Fruit fly (Drosophila melanogaster) whole organism, wandering third instar larva: ENCODE results near the gene CG1640.

Experiments used
- Abd-B ChIP-seq: fragments of >200 bp; optimal IDR thresholded peaks from 2 replicates; lab custom pipeline; 2017; ENCODE audit warnings: missing biosample characterization, missing genetic modification characterization
- CG32264 ChIP-seq: fragments of 200-800 bp; sonication (Bioruptor generic); optimal IDR thresholded peaks from 2 replicates; lab custom pipeline; 2016; ENCODE audit warnings: missing biosample characterization, missing genetic modification characterization
- CG9705 ChIP-seq: fragments of 200-800 bp; sonication (Bioruptor generic); optimal IDR thresholded peaks from 2 replicates; lab custom pipeline; 2018; ENCODE audit warnings: missing biosample characterization, mild to moderate bottlenecking, missing genetic modification characterization
- CrebA ChIP-seq: fragments of 200-800 bp; sonication (Bioruptor generic); optimal IDR thresholded peaks from 2 replicates; lab custom pipeline; 2016; ENCODE audit warnings: missing biosample characterization, mild to moderate bottlenecking, missing genetic modification characterization, borderline replicate concordance
- Dfd ChIP-seq: fragments of >200 bp; optimal IDR thresholded peaks from 2 replicates; lab custom pipeline; 2017; ENCODE audit warnings: missing biosample characterization, missing genetic modification characterization
- Dif ChIP-seq: fragments of 200-275, 200-300 bp; sonication (Bioruptor generic); optimal IDR thresholded peaks from 2 replicates; lab custom pipeline; 2018; ENCODE audit warnings: missing biosample characterization, missing genetic modification characterization; ENCODE audit not compliant: partially characterized antibody
- GATAd ChIP-seq: sonication (Bioruptor generic); optimal IDR thresholded peaks from 2 replicates; lab custom pipeline; 2016; ENCODE audit warnings: missing biosample characterization, missing genetic modification characterization
- HLH106 ChIP-seq: fragments of 200-800 bp; optimal IDR thresholded peaks from 3 replicates; lab custom pipeline; 2019; ENCODE audit warnings: missing biosample characterization, mild to moderate bottlenecking, missing genetic modification characterization, moderate library complexity
- Hnf4 ChIP-seq: fragments of 200-800 bp; sonication (Bioruptor generic); optimal IDR thresholded peaks from 2 replicates; lab custom pipeline; 2016; ENCODE audit warnings: missing biosample characterization, mild to moderate bottlenecking, missing genetic modification characterization
- Hr78 ChIP-seq: fragments of >200 bp; optimal IDR thresholded peaks from 2 replicates; lab custom pipeline; 2017; ENCODE audit warnings: missing biosample characterization, missing genetic modification characterization
- Hr83 ChIP-seq: fragments of 200-300 bp; sonication (Bioruptor generic); optimal IDR thresholded peaks from 2 replicates; lab custom pipeline; 2016; ENCODE audit warnings: missing biosample characterization, mild to moderate bottlenecking, missing genetic modification characterization, moderate library complexity; ENCODE audit not compliant: poor library complexity, severe bottlenecking
- Jra ChIP-seq: sonication (Bioruptor generic); optimal IDR thresholded peaks from 2 replicates; lab custom pipeline; 2016; ENCODE audit warnings: missing biosample characterization, missing genetic modification characterization
- Mio ChIP-seq: sonication (Bioruptor generic); optimal IDR thresholded peaks from 2 replicates; lab custom pipeline; 2016; ENCODE audit warnings: missing biosample characterization, missing genetic modification characterization
- Myc ChIP-seq: fragments of >200 bp; optimal IDR thresholded peaks from 2 replicates; lab custom pipeline; 2017
- N ChIP-seq: fragments of >200 bp; optimal IDR thresholded peaks from 2 replicates; lab custom pipeline; 2018; ENCODE audit warnings: missing biosample characterization, missing external identifiers, missing genetic modification characterization
- OdsH ChIP-seq: fragments of 200-800 bp; sonication (Bioruptor generic); optimal IDR thresholded peaks from 2 replicates; lab custom pipeline; 2016; ENCODE audit warnings: missing biosample characterization, mild to moderate bottlenecking, missing genetic modification characterization
- Rel ChIP-seq, 2 experiments: fragments of 200-800 bp; sonication (Bioruptor generic) in 1 of 2; optimal IDR thresholded peaks; 2 replicates in 1 of 2; 3 replicates in 1 of 2; lab custom pipeline; 2016 to 2019; ENCODE audit warnings: mild to moderate bottlenecking in 2 of 2, missing biosample characterization in 2 of 2, missing genetic modification characterization in 2 of 2, moderate library complexity in 1 of 2
- Sp1 ChIP-seq: fragments of 200-800 bp; sonication (Bioruptor generic); optimal IDR thresholded peaks from 3 replicates; lab custom pipeline; 2019; ENCODE audit warnings: missing biosample characterization, mild to moderate bottlenecking, missing genetic modification characterization, moderate library complexity
- Vsx2 ChIP-seq: fragments of 200-300, 225-300 bp; sonication (Bioruptor generic); optimal IDR thresholded peaks from 2 replicates; lab custom pipeline; 2018; ENCODE audit warnings: missing biosample characterization, missing genetic modification characterization; ENCODE audit not compliant: partially characterized antibody
- br ChIP-seq: fragments of 200-800 bp; sonication (Bioruptor generic); optimal IDR thresholded peaks from 2 replicates; lab custom pipeline; 2016; ENCODE audit warnings: missing biosample characterization, missing genetic modification characterization
- brk ChIP-seq: fragments of 200-800 bp; sonication (Bioruptor generic); optimal IDR thresholded peaks from 2 replicates; lab custom pipeline; 2016; ENCODE audit warnings: missing biosample characterization, mild to moderate bottlenecking, missing genetic modification characterization
- dl ChIP-seq, 2 experiments: fragments of 175-275, 200-275 bp in 1 of 2; fragments of 200-275 bp in 1 of 2; sonication (Bioruptor generic); optimal IDR thresholded peaks; lab custom pipeline; 2018; ENCODE audit warnings: mild to moderate bottlenecking in 2 of 2, missing biosample characterization in 2 of 2, missing genetic modification characterization in 2 of 2, moderate library complexity in 2 of 2; ENCODE audit not compliant: partially characterized antibody in 2 of 2, insufficient read depth in 1 of 2
- dmrt93B ChIP-seq: fragments of 200-800 bp; sonication (Bioruptor generic); optimal IDR thresholded peaks from 2 replicates; lab custom pipeline; 2018; ENCODE audit warnings: missing biosample characterization, mild to moderate bottlenecking, missing genetic modification characterization
- dsf ChIP-seq: sonication (Bioruptor generic); optimal IDR thresholded peaks from 2 replicates; lab custom pipeline; 2016; ENCODE audit warnings: missing biosample characterization, missing genetic modification characterization, borderline replicate concordance
- ey ChIP-seq: fragments of 200-800 bp; sonication (Bioruptor generic); optimal IDR thresholded peaks from 2 replicates; lab custom pipeline; 2016; ENCODE audit warnings: missing biosample characterization, missing genetic modification characterization
- foxo ChIP-seq, 2 experiments: fragments of 200-800 bp; sonication (Bioruptor generic); optimal IDR thresholded peaks; 2 replicates in 1 of 2; 3 replicates in 1 of 2; lab custom pipeline; 2016 to 2017; ENCODE audit warnings: missing biosample characterization in 2 of 2, missing genetic modification characterization in 2 of 2
- fru ChIP-seq: fragments of 200-800 bp; sonication (Bioruptor generic); optimal IDR thresholded peaks from 3 replicates; lab custom pipeline; 2016; ENCODE audit warnings: missing biosample characterization, mild to moderate bottlenecking, missing genetic modification characterization
- h ChIP-seq: fragments of 200-800 bp; sonication (Bioruptor generic); optimal IDR thresholded peaks from 3 replicates; lab custom pipeline; 2016; ENCODE audit warnings: missing biosample characterization, mild to moderate bottlenecking, missing genetic modification characterization
- jim ChIP-seq: fragments of 175-275, 200-325 bp; sonication (Bioruptor generic); optimal IDR thresholded peaks from 2 replicates; lab custom pipeline; 2016; ENCODE audit warnings: missing biosample characterization, mild to moderate bottlenecking, missing genetic modification characterization
- lola ChIP-seq: fragments of >200 bp; optimal IDR thresholded peaks from 2 replicates; lab custom pipeline; 2017; ENCODE audit warnings: missing biosample characterization, missing genetic modification characterization
- pan ChIP-seq: fragments of >200 bp; optimal IDR thresholded peaks from 2 replicates; lab custom pipeline; 2017
- psq ChIP-seq: fragments of 200-800 bp; sonication (Bioruptor generic); optimal IDR thresholded peaks from 3 replicates; lab custom pipeline; 2017; ENCODE audit warnings: missing biosample characterization, mild to moderate bottlenecking, missing genetic modification characterization, moderate library complexity
- rgr ChIP-seq: fragments of 200-800 bp; sonication (Bioruptor generic); optimal IDR thresholded peaks from 3 replicates; lab custom pipeline; 2016; ENCODE audit warnings: missing biosample characterization, mild to moderate bottlenecking, missing genetic modification characterization
- sage ChIP-seq: fragments of 200-800 bp; sonication (Bioruptor generic); optimal IDR thresholded peaks from 2 replicates; lab custom pipeline; 2016; ENCODE audit warnings: missing biosample characterization, mild to moderate bottlenecking, missing genetic modification characterization
- sv ChIP-seq: fragments of 200-800 bp; sonication (Bioruptor generic); optimal IDR thresholded peaks from 3 replicates; lab custom pipeline; 2016; ENCODE audit warnings: missing biosample characterization, missing genetic modification characterization
- tai ChIP-seq: sonication (Bioruptor generic); optimal IDR thresholded peaks from 2 replicates; lab custom pipeline; 2016; ENCODE audit warnings: missing biosample characterization, missing genetic modification characterization
- usp ChIP-seq: fragments of >200 bp; optimal IDR thresholded peaks from 2 replicates; lab custom pipeline; 2017; ENCODE audit warnings: missing biosample characterization, missing genetic modification characterization
- woc ChIP-seq: sonication (Bioruptor generic); optimal IDR thresholded peaks from 2 replicates; lab custom pipeline; 2016; ENCODE audit warnings: missing biosample characterization, mild to moderate bottlenecking, missing genetic modification characterization

The CG1640 gene

DNA sequence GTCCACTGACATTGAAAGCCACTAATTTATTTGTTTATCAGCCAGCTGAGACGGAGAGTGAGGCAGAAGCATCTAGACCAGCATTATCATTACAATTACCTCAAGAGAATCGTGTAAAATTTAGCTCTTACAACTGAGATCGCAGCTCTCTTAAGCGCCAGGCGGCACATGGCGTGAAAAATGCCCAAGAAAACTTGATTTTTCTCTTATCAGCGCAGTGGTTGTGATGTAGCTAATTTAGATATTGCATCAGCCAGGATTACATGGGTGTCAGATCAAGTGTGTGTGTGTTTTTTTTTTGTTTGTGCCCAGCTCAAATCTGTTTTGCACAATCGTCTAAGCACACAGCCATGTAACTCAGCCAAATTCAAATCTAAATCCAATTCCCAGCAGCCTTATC lies 24.6 kb downstream of the CG1640 start:
- TF ChIP-seq foxo (GFP tag; optimal IDR thresholded peaks at IDR 0.05; lab: Kevin White, UChicago) (no peak), jim (no peak), dl (GFP tag; optimal IDR thresholded peaks at IDR 0.05; lab: Kevin White, UChicago; ENCODE audit: insufficient read depth in 1 of 2, partially characterized antibody in 2 of 2) (no peak), pan (no peak), Myc (lab: Kevin White, UChicago) (no peak), fru (GFP tag; lab: Kevin White, UChicago) (no peak)
- TF ChIP-seq, all 38 proteins: peak for 0

- TF ChIP-seq Mio (GFP tag; lab: Kevin White, UChicago) (no peak), jim (peak; percentile 88), lola (GFP tag; lab: Kevin White, UChicago) (no peak), Rel (GFP tag; optimal IDR thresholded peaks at IDR 0.05; lab: Kevin White, UChicago) (no peak), Rel (tag; optimal IDR thresholded peaks at IDR 0.05; lab: Kevin White, UChicago) (peak; percentile 92)
Observed at dm6 chrX:13395988-13396377, 25.6 kb downstream of the CG1640 start.

- TF ChIP-seq sv (GFP tag; lab: Kevin White, UChicago) (peak; percentile 46), Sp1 (GFP tag; lab: Kevin White, UChicago) (peak; percentile 85), Hr83 (no peak), OdsH (GFP tag; lab: Kevin White, UChicago) (peak; percentile 56), GATAd (GFP tag; lab: Kevin White, UChicago) (no peak), Mio (GFP tag; lab: Kevin White, UChicago) (no peak), brk (GFP tag; lab: Kevin White, UChicago) (no peak), fru (GFP tag; lab: Kevin White, UChicago) (peak; percentile 57), usp (GFP tag; lab: Kevin White, UChicago) (no peak), foxo (GFP tag; optimal IDR thresholded peaks at IDR 0.05; lab: Kevin White, UChicago) (peak in 1 of 2 experiments; percentile 74), br (GFP tag; lab: Kevin White, UChicago) (peak; percentile 40), Dfd (no peak), CG32264 (GFP tag; lab: Kevin White, UChicago) (no peak), rgr (peak; percentile 43), dmrt93B (GFP tag; lab: Kevin White, UChicago) (peak; percentile 82), HLH106 (peak; percentile 80), lola (GFP tag; lab: Kevin White, UChicago) (no peak), Hr78 (GFP tag; lab: Kevin White, UChicago) (no peak), CrebA (GFP tag; lab: Kevin White, UChicago) (no peak), psq (GFP tag; lab: Kevin White, UChicago) (peak; percentile 71), dsf (GFP tag; lab: Kevin White, UChicago) (no peak), Rel (GFP tag; optimal IDR thresholded peaks at IDR 0.05; lab: Kevin White, UChicago) (no peak), Rel (tag; optimal IDR thresholded peaks at IDR 0.05; lab: Kevin White, UChicago) (peak; percentile 52), Myc (lab: Kevin White, UChicago) (no peak), Vsx2 (GFP tag; lab: Kevin White, UChicago) (no peak), ey (GFP tag; lab: Kevin White, UChicago) (peak; percentile 36), Dif (GFP tag; lab: Kevin White, UChicago) (peak; percentile 58), CG9705 (GFP tag; lab: Kevin White, UChicago) (peak; percentile 43), woc (peak; percentile 26), Jra (GFP tag; lab: Kevin White, UChicago) (no peak), h (GFP tag; lab: Kevin White, UChicago) (peak; percentile 32), tai (GFP tag; lab: Kevin White, UChicago) (no peak), Abd-B (GFP tag; lab: Kevin White, UChicago) (no peak), sage (GFP tag; lab: Kevin White, UChicago) (no peak), N (GFP tag; lab: Kevin White, UChicago) (no peak), dl (GFP tag; optimal IDR thresholded peaks at IDR 0.05; lab: Kevin White, UChicago; ENCODE audit: insufficient read depth in 1 of 2, partially characterized antibody in 2 of 2) (peak; percentile 2 to 20), jim (no peak), Hnf4 (GFP tag; lab: Kevin White, UChicago) (peak; percentile 15), pan (no peak)
Observed at dm6 chrX:13396378-13397099, 26.1 kb downstream of the CG1640 start, which contains the start of gene Bcat. Bcat (plus strand) TSS chrX:13396899.
